Worm (Caenorhabditis elegans) whole organism, L1 larva: ENCODE measurements around the gene tag-297.
A peak's percentile ranks its signal among the peaks of the same experiment; 100 is the strongest.

ENCODE experiments used
- C34B4.2 ChIP-seq: sonication (generic microtip); optimal IDR thresholded peaks from 2 replicates; lab custom pipeline; 2017; ENCODE audit warnings: mild to moderate bottlenecking, missing genetic modification characterization, missing compliant biosample characterization
- F16B12.6 ChIP-seq: fragments of 150-350 bp; optimal IDR thresholded peaks from 2 replicates; lab custom pipeline; 2014; ENCODE audit warnings: missing biosample characterization, missing genetic modification characterization
- alr-1 ChIP-seq: fragments of 200-800 bp; sonication (Bioruptor generic); optimal IDR thresholded peaks from 2 replicates; lab custom pipeline; 2018; ENCODE audit warnings: borderline replicate concordance, mild to moderate bottlenecking, missing genetic modification characterization, missing compliant biosample characterization
- aly-2 ChIP-seq: fragments of 150-350 bp; optimal IDR thresholded peaks from 2 replicates; lab custom pipeline; 2014; ENCODE audit warnings: missing biosample characterization, missing genetic modification characterization
- blmp-1 ChIP-seq: fragments of 150-350 bp; optimal IDR thresholded peaks from 2 replicates; lab custom pipeline; 2014; ENCODE audit warnings: missing biosample characterization, missing genetic modification characterization
- ceh-63 ChIP-seq: fragments of 200-800 bp; sonication (Bioruptor generic); optimal IDR thresholded peaks from 2 replicates; lab custom pipeline; 2018; ENCODE audit warnings: mild to moderate bottlenecking, missing genetic modification characterization, missing compliant biosample characterization
- ceh-8 ChIP-seq: fragments of 200-800 bp; sonication (Bioruptor generic); optimal IDR thresholded peaks from 2 replicates; lab custom pipeline; 2018; ENCODE audit warnings: mild to moderate bottlenecking, missing genetic modification characterization, moderate library complexity, missing compliant biosample characterization
- ceh-88 ChIP-seq: fragments of 200-800 bp; sonication (Bioruptor generic); IDR thresholded peaks from 2 replicates; pipeline ENCODE4 v1.3.6; 2022; ENCODE audit warnings: missing genetic modification characterization, missing compliant biosample characterization
- ceh-90 ChIP-seq: sonication (generic microtip); optimal IDR thresholded peaks from 2 replicates; lab custom pipeline; 2016; ENCODE audit warnings: missing genetic modification characterization, missing compliant biosample characterization
- elt-3 ChIP-seq, 6 experiments: fragments of 150-350 bp in 1 of 6; sonication (generic microtip); optimal IDR thresholded peaks; 2 replicates each; lab custom pipeline; 2017 to 2018; ENCODE audit warnings: missing biosample characterization in 6 of 6, missing genetic modification characterization in 6 of 6, inconsistent platforms in 1 of 6
- ets-5 ChIP-seq: fragments of 200-800 bp; sonication (Bioruptor generic); IDR thresholded peaks from 2 replicates; pipeline ENCODE4 v1.3.6; 2022; ENCODE audit warnings: missing genetic modification characterization, missing compliant biosample characterization
- fkh-10 ChIP-seq: sonication (generic microtip); optimal IDR thresholded peaks from 2 replicates; lab custom pipeline; 2017; ENCODE audit warnings: missing biosample characterization, missing genetic modification reagents, missing genetic modification characterization
- fkh-4 ChIP-seq: sonication (generic microtip); optimal IDR thresholded peaks from 2 replicates; lab custom pipeline; 2016; ENCODE audit warnings: missing compliant biosample characterization, missing genetic modification characterization, borderline replicate concordance
- fkh-8 ChIP-seq: sonication (generic microtip); optimal IDR thresholded peaks from 2 replicates; lab custom pipeline; 2016; ENCODE audit warnings: mild to moderate bottlenecking, missing genetic modification characterization, missing compliant biosample characterization
- grh-1 ChIP-seq: fragments of 200-800 bp; sonication (Bioruptor generic); IDR thresholded peaks from 2 replicates; pipeline ENCODE4 v1.3.6; 2022; ENCODE audit warnings: missing genetic modification reagents, missing genetic modification characterization, missing compliant biosample characterization
- hlh-4 ChIP-seq: sonication (generic microtip); optimal IDR thresholded peaks from 2 replicates; lab custom pipeline; 2016; ENCODE audit warnings: mild to moderate bottlenecking, missing genetic modification characterization, missing compliant biosample characterization
- hpl-2 ChIP-seq: fragments of 150-350 bp; optimal IDR thresholded peaks from 2 replicates; lab custom pipeline; 2014; ENCODE audit warnings: missing biosample characterization, missing genetic modification reagents, missing genetic modification characterization
- irx-1 ChIP-seq: sonication (generic microtip); optimal IDR thresholded peaks from 2 replicates; lab custom pipeline; 2016; ENCODE audit warnings: missing genetic modification characterization, missing compliant biosample characterization
- isw-1 ChIP-seq: fragments of 200-800 bp; sonication (Bioruptor generic); IDR thresholded peaks from 2 replicates; pipeline ENCODE4 v1.3.6; 2022; ENCODE audit warnings: missing genetic modification characterization, missing compliant biosample characterization
- jun-1 ChIP-seq: fragments of 150-350 bp; optimal IDR thresholded peaks from 2 replicates; lab custom pipeline; 2014; ENCODE audit warnings: missing biosample characterization, missing genetic modification reagents, missing genetic modification characterization
- lin-13 ChIP-seq: fragments of 150-350 bp; optimal IDR thresholded peaks from 2 replicates; lab custom pipeline; 2014; ENCODE audit warnings: missing biosample characterization, missing genetic modification reagents, missing genetic modification characterization
- lir-3 ChIP-seq: sonication (generic microtip); optimal IDR thresholded peaks from 2 replicates; lab custom pipeline; 2016; ENCODE audit warnings: mild to moderate bottlenecking, missing genetic modification characterization, moderate library complexity, missing compliant biosample characterization; ENCODE audit not compliant: poor library complexity
- mab-9 ChIP-seq: fragments of 200-800 bp; sonication (Bioruptor generic); IDR thresholded peaks from 2 replicates; pipeline ENCODE4 v1.3.6; 2022; ENCODE audit warnings: missing genetic modification reagents, missing genetic modification characterization, missing compliant biosample characterization
- mef-2 ChIP-seq: fragments of 150-350 bp; optimal IDR thresholded peaks from 2 replicates; lab custom pipeline; 2014; ENCODE audit warnings: missing biosample characterization, missing genetic modification characterization
- mep-1 ChIP-seq: fragments of 150-350 bp; optimal IDR thresholded peaks from 2 replicates; lab custom pipeline; 2014; ENCODE audit warnings: missing biosample characterization, missing genetic modification characterization
- nhr-19 ChIP-seq: fragments of 200-800 bp; sonication (Bioruptor generic); conservative IDR thresholded peaks from 2 replicates; pipeline ENCODE4 v1.3.6; 2022; ENCODE audit warnings: missing genetic modification characterization, missing compliant biosample characterization
- nhr-20 ChIP-seq: sonication (generic microtip); optimal IDR thresholded peaks from 2 replicates; lab custom pipeline; 2016; ENCODE audit warnings: mild to moderate bottlenecking, missing genetic modification characterization, missing compliant biosample characterization
- nhr-47 ChIP-seq: sonication (generic microtip); optimal IDR thresholded peaks from 2 replicates; lab custom pipeline; 2016; ENCODE audit warnings: mild to moderate bottlenecking, missing genetic modification characterization, moderate library complexity, missing compliant biosample characterization
- nhr-71 ChIP-seq: sonication (generic microtip); optimal IDR thresholded peaks from 2 replicates; lab custom pipeline; 2016; ENCODE audit warnings: mild to moderate bottlenecking, missing genetic modification characterization, moderate library complexity, missing compliant biosample characterization
- nhr-77 ChIP-seq: fragments of 150-350 bp; optimal IDR thresholded peaks from 2 replicates; lab custom pipeline; 2014; ENCODE audit warnings: missing biosample characterization, missing genetic modification characterization
- nhr-85 ChIP-seq: sonication (generic microtip); peaks from one replicate; lab custom pipeline; 2016; ENCODE audit warnings: missing genetic modification characterization, inconsistent platforms, missing compliant biosample characterization
- pag-3 ChIP-seq: sonication (generic microtip); optimal IDR thresholded peaks from 2 replicates; lab custom pipeline; 2017; ENCODE audit warnings: missing genetic modification characterization, mild to moderate bottlenecking, missing compliant biosample characterization, antibody characterized with exemption, borderline replicate concordance; ENCODE audit not compliant: insufficient read depth
- skn-1 ChIP-seq: fragments of 150-350 bp; optimal IDR thresholded peaks from 2 replicates; lab custom pipeline; 2014; ENCODE audit warnings: missing biosample characterization, missing genetic modification characterization
- snu-23 ChIP-seq: sonication (generic microtip); optimal IDR thresholded peaks from 2 replicates; lab custom pipeline; 2016; ENCODE audit warnings: missing genetic modification characterization, missing compliant biosample characterization
- sox-4 ChIP-seq: sonication (generic microtip); optimal IDR thresholded peaks from 2 replicates; lab custom pipeline; 2016; ENCODE audit warnings: missing genetic modification characterization, missing compliant biosample characterization
- swsn-7 ChIP-seq: sonication (generic microtip); optimal IDR thresholded peaks from 2 replicates; lab custom pipeline; 2016; ENCODE audit warnings: missing genetic modification characterization, missing compliant biosample characterization
- tbx-2 ChIP-seq: sonication (generic microtip); optimal IDR thresholded peaks from 2 replicates; lab custom pipeline; 2016; ENCODE audit warnings: missing genetic modification characterization, missing compliant biosample characterization
- unc-130 ChIP-seq: fragments of 150-350 bp; optimal IDR thresholded peaks from 2 replicates; lab custom pipeline; 2017; ENCODE audit warnings: missing biosample characterization, missing genetic modification characterization, inconsistent platforms
- unc-30 ChIP-seq: sonication (generic microtip); optimal IDR thresholded peaks from 2 replicates; lab custom pipeline; 2017; ENCODE audit warnings: missing biosample characterization, missing genetic modification characterization
- unc-62 ChIP-seq: fragments of 150-350 bp; optimal IDR thresholded peaks from 2 replicates; lab custom pipeline; 2014; ENCODE audit warnings: missing biosample characterization, missing genetic modification reagents, missing genetic modification characterization
- unc-98 ChIP-seq: fragments of 200-800 bp; sonication (Bioruptor generic); IDR thresholded peaks from 2 replicates; pipeline ENCODE4 v1.3.6; 2022; ENCODE audit warnings: missing genetic modification characterization, missing compliant biosample characterization
- vab-15 ChIP-seq: sonication (generic microtip); optimal IDR thresholded peaks from 2 replicates; lab custom pipeline; 2017; ENCODE audit warnings: missing genotype, mild to moderate bottlenecking, missing genetic modification characterization, missing compliant biosample characterization
- zip-4 ChIP-seq: fragments of 200-800 bp; sonication (Bioruptor generic); optimal IDR thresholded peaks from 2 replicates; lab custom pipeline; 2018; ENCODE audit warnings: mild to moderate bottlenecking, missing genetic modification characterization, moderate library complexity, missing compliant biosample characterization
- ztf-11 ChIP-seq, 2 experiments: sonication (generic microtip); optimal IDR thresholded peaks; 2 replicates each; lab custom pipeline; 2016 to 2017; ENCODE audit warnings: missing genetic modification characterization in 2 of 2, missing biosample characterization in 1 of 2, missing compliant biosample characterization in 1 of 2

tag-297 gene

ce11 chrII:14618158-14618557 lies 9.3 kb upstream of the tag-297 start:
- no peak for TF ChIP-seq ets-5 (GFP tag; lab: Robert Waterston, UW)
- TF ChIP-seq skn-1 (tag; lab: Kevin White, UChicago), result no peak
- no peak for TF ChIP-seq vab-15 (tag; lab: Kevin White, UChicago)
- TF ChIP-seq jun-1, result no peak
- TF ChIP-seq pag-3 (tag; lab: Kevin White, UChicago), result no peak
- TF ChIP-seq alr-1, result no peak
- TF ChIP-seq snu-23 (GFP tag; lab: Kevin White, UChicago), result no peak
- no peak for TF ChIP-seq hpl-2 (GFP tag; lab: Kevin White, UChicago)
- no peak for TF ChIP-seq mef-2 (tag; lab: Kevin White, UChicago)
- TF ChIP-seq unc-98, result no peak
- TF ChIP-seq hlh-4 (tag; lab: Kevin White, UChicago), result no peak
- TF ChIP-seq F16B12.6 (tag; lab: Kevin White, UChicago), result no peak
- TF ChIP-seq irx-1 (tag; lab: Kevin White, UChicago), result no peak
- TF ChIP-seq, all 84 proteins: peak for 0

- no peak for TF ChIP-seq lin-13 (GFP tag; lab: Kevin White, UChicago)
- no peak for TF ChIP-seq irx-1 (tag; lab: Kevin White, UChicago)
- no peak for TF ChIP-seq fkh-10 (GFP tag; lab: Kevin White, UChicago)
- TF ChIP-seq aly-2 (tag; lab: Kevin White, UChicago), result no peak
- TF ChIP-seq F16B12.6 (tag; lab: Kevin White, UChicago), result no peak
- TF ChIP-seq mab-9 (GFP tag; lab: Robert Waterston, UW), result 0 out of 2 replicates have a peak, but pooled peaks have one; percentile 32
- peak in 2 of 6 experiments; percentile 6 to 12 for TF ChIP-seq elt-3 (tag; optimal IDR thresholded peaks at IDR 0.05; lab: Kevin White, UChicago)
- TF ChIP-seq blmp-1, result peak; percentile 11
- TF ChIP-seq nhr-47 (tag; lab: Kevin White, UChicago), result no peak
- no peak for TF ChIP-seq isw-1
- TF ChIP-seq lir-3 (tag; lab: Kevin White, UChicago), result no peak
- TF ChIP-seq nhr-85 (tag; lab: Kevin White, UChicago), result peak; percentile 29
- TF ChIP-seq vab-15 (tag; lab: Kevin White, UChicago), result no peak
Measured at ce11 chrII:14618764-14619163, 8.7 kb upstream of the tag-297 start.

ce11 chrII:14619806-14620205 lies 7.6 kb upstream of the tag-297 start:
- peak; percentile 50 for TF ChIP-seq nhr-85 (tag; lab: Kevin White, UChicago)
- TF ChIP-seq elt-3 (tag; optimal IDR thresholded peaks at IDR 0.05; lab: Kevin White, UChicago), result peak in 1 of 6 experiments; percentile 13
- TF ChIP-seq sox-4 (tag; lab: Kevin White, UChicago), result no peak

- TF ChIP-seq mep-1 (tag; lab: Kevin White, UChicago), result no peak
- no peak for TF ChIP-seq jun-1
- no peak for TF ChIP-seq ceh-63 (GFP tag; lab: Kevin White, UChicago)
- TF ChIP-seq unc-62, result no peak
- TF ChIP-seq elt-3 (tag; optimal IDR thresholded peaks at IDR 0.05; lab: Kevin White, UChicago), result no peak
- TF ChIP-seq unc-98, result no peak
- TF ChIP-seq nhr-19 (GFP tag; lab: Robert Waterston, UW), result no peak
- TF ChIP-seq fkh-10 (GFP tag; lab: Kevin White, UChicago), result no peak
- TF ChIP-seq tbx-2 (tag; lab: Kevin White, UChicago), result no peak
- TF ChIP-seq zip-4, result no peak
- TF ChIP-seq isw-1, result no peak
- TF ChIP-seq ceh-90 (tag; lab: Kevin White, UChicago), result no peak
- TF ChIP-seq mab-9 (GFP tag; lab: Robert Waterston, UW), result no peak
- TF ChIP-seq nhr-71, result no peak
- no peak for TF ChIP-seq unc-130
Measured at ce11 chrII:14620730-14621129, 6.7 kb upstream of the tag-297 start.

- TF ChIP-seq ceh-88 (GFP tag; lab: Robert Waterston, UW), result no peak
- TF ChIP-seq ztf-11 (tag; optimal IDR thresholded peaks at IDR 0.05; lab: Kevin White, UChicago), result no peak
- no peak for TF ChIP-seq lin-13 (GFP tag; lab: Kevin White, UChicago)
- TF ChIP-seq ceh-63 (GFP tag; lab: Kevin White, UChicago), result no peak
- no peak for TF ChIP-seq grh-1 (GFP tag; lab: Robert Waterston, UW)
- TF ChIP-seq tbx-2 (tag; lab: Kevin White, UChicago), result no peak
- TF ChIP-seq swsn-7 (tag; lab: Kevin White, UChicago), result no peak
- TF ChIP-seq nhr-20 (tag; lab: Kevin White, UChicago), result no peak
- no peak for TF ChIP-seq fkh-8 (tag; lab: Kevin White, UChicago)
- TF ChIP-seq nhr-77 (tag; lab: Kevin White, UChicago), result no peak
- no peak for TF ChIP-seq aly-2 (tag; lab: Kevin White, UChicago)
- no peak for TF ChIP-seq C34B4.2
- no peak for TF ChIP-seq ceh-8 (GFP tag; lab: Kevin White, UChicago)
- no peak for TF ChIP-seq nhr-19 (GFP tag; lab: Robert Waterston, UW)
- no peak for TF ChIP-seq fkh-4
- no peak for TF ChIP-seq unc-30
Measured at ce11 chrII:14622758-14623157, 4.7 kb upstream of the tag-297 start, which contains the start of gene mltn-10. mltn-10 (plus strand) TSS chrII:14623058.
